Fruit fly (Drosophila melanogaster) S2 (cell line): ENCODE results near the gene CG13675.

ENCODE experiments used
- CG8478 ChIP-seq: fragments of >200 bp; optimal IDR thresholded peaks from 2 replicates; lab custom pipeline; 2018
- CTCF ChIP-seq, 2 experiments: fragments of >200 bp; optimal IDR thresholded peaks; 2 replicates each; lab custom pipeline; 2018

CG13675 gene

DNA sequence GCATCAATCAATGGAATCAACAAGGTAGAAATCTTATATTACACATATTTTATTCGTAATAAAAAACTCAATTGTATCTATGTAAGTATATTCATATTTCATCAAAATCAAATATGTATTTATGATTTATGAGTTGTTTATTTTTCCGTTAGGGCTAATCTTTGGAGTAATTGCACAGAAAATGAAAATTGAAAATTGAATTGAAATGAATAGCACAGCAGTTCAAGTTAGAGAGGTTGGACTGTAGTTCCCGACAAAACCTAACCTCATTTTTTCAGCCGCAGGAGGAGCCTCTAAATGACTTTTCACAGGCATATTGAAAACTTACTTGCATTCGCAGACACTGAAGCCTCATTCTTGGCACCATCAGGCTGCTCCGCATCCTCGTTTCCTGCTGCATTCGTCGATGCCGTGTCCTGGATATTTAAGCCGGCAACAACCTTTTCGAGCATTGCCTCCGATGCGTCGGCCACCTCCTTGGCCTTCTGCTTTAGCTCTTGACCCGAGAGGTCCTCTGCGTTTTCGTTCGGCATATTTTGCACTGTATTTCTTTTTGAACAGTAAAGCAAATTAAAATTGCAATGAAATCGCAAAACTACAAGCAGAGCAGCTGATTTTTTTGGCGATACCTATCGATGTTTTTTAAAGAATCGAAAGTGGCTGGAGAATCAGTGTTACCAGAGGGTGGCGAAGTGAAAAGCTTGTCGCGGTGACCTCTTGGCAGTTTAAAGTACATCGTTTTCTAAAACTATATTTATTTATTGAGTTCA lies 12.7 kb upstream of the CG13675 start, which contains the start of gene Nmt:
TSS of gene Nmt (minus strand) at position 635 of the 770 bp plus-strand sequence.
- no peak for TF ChIP-seq CG8478
- no peak for TF ChIP-seq CTCF (optimal IDR thresholded peaks at IDR 0.05; lab: Kevin White, UChicago)

DNA sequence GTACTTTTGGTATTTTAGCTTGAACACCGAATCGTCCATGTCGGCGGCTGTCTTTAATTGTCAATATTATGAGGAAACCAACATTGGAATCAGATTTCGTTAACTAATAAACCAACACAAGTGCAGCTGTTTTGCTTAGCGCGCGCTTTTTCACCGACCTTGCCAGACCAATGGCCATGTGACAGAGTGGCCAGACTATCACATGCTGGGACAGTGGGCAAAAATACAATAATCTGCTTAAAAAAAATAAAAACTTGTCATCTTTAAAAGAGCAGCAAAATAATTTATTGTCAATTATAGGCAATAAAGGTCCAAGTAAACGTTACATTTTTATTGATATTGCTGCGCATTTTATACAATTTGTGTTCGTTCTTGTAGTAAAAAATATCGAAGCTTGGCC lies 10.5 kb upstream of the CG13675 start, which contains the start of gene RecQ4:
TSS of gene RecQ4 (minus strand) at position 161 of the 400 bp plus-strand sequence.
- TF ChIP-seq CTCF (optimal IDR thresholded peaks at IDR 0.05; lab: Kevin White, UChicago), result no peak
- no peak for TF ChIP-seq CG8478

DNA sequence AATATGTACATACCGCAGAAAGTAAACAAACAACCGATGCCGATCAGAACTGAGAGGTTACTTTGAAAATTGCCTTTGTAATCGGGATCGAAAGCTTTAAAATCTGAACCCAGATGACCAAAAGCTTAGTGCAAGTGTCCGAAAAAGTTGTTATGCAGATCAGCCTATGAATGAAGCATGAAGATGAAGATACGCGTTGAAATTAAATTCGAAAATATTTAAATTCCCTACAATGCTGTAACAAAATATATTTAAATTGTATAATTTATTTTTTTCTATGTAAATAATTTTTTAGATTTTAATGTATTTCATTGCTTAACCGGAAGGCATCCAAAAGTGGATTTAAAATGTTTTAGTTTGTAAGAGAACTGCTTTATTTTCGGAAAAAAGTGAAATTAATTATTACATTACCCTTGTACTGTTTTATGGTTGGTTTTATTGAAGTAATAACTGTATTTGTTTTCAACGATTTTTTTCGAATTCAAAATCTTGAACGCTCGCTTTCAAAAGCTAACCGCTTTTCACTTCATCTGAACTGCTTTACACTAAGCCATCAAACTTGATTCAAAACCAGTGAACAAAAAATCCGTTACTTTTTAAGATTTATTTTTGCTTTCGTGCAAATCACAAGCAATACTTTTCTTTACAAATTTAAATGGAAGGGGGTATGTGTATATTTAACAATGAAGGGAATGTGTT lies 5.4 kb downstream of the CG13675 start, which contains the start of gene CG43886:
TSS of gene CG43886 (minus strand) at position 51 of the 699 bp plus-strand sequence.
- TF ChIP-seq CG8478 (no peak), CTCF (optimal IDR thresholded peaks at IDR 0.05; lab: Kevin White, UChicago) (no peak)

DNA sequence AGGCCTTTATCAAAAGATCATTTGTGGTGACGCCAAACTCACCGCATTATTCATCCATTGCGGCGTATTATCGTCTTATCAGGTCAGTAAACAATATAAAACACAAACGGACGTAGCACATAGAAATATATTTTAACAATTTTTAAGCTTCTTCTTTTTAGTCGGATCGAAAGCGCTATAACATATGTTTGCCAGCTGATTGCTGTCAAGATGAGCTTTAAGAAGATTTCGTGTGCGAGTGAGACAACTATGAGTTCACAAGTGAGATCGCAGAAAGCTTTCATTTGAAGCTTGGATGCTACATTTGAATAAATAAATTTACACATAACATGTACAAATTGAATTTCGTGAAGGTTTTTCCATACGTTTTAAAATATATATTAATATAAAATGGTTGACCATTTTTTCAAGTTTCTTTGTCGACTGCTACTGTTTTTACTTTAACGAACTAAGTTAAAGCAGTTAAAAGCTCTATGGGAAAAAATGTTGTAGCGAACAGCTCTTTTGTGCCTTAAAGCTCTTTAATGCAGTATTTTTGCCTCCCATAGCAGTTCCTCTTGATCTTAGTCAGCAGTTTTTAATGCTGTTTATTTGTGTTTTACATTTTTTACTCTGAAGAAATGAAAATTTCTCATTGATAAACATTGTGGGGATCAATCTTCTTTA lies 6.5 kb downstream of the CG13675 start, which contains the start of gene CG42445:
TSS of gene CG42445 (minus strand) at position 186 of the 666 bp plus-strand sequence.
- no peak for TF ChIP-seq CTCF (optimal IDR thresholded peaks at IDR 0.05; lab: Kevin White, UChicago)

DNA sequence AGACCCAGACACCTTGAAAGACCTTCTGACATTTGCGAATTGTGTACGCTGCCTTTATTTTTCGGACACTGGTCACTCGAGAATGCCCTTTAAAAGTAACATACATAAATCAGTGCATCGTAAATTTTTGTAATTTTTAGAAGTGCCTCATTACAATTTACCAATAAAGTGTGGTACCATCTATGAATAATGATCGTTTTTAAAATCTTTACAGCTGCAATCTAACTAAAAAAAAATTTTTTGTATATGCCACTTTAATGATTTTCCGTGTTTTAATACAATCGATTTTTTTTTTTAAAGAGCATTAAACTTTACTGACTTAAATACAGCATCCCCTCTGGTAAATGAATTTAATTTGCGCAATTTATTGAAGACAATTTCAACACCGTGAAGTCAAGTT lies 8.2 kb downstream of the CG13675 start:
- TF ChIP-seq CTCF (optimal IDR thresholded peaks at IDR 0.05; lab: Kevin White, UChicago), result no peak
- TF ChIP-seq CG8478, result no peak

DNA sequence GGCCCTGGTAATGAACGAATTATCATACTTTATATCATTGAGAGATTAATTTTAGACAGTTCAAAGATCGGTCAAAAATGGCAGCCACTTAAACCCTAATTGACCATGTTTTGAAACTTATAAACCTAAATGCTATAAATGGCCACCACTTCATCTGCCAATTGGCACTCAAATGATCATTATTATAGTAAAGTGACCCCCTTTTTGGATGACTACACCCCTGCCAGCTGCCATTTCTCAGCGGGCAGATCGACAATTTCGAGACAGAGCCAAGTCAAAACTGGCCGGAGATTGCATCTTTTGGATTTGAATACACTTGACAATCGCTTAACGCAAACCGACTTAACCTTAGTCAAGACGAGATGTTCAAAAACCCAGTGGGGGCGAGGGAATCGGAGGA lies 9.1 kb downstream of the CG13675 start:
- no peak for TF ChIP-seq CTCF (optimal IDR thresholded peaks at IDR 0.05; lab: Kevin White, UChicago)
- no peak for TF ChIP-seq CG8478

DNA sequence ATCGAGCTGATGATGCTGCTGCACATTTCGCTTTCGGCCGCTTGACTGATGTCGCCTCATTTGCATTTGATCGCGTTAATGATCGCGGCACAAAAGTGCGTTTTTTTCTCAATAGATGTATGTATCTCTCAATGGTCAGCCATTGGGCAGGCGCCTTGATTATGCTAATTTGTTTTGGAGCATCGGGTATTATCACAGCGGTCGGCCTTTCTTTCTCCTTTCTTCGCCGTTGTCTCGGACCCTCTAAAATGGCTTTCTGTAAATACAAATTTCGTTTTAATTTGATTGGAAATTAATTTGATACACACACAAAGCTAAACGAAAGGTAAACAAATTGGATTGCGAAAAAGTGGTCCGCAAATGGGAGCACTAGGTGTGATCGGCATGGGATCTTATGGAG lies 10.0 kb downstream of the CG13675 start:
- TF ChIP-seq CTCF (optimal IDR thresholded peaks at IDR 0.05; lab: Kevin White, UChicago), result no peak
- no peak for TF ChIP-seq CG8478

DNA sequence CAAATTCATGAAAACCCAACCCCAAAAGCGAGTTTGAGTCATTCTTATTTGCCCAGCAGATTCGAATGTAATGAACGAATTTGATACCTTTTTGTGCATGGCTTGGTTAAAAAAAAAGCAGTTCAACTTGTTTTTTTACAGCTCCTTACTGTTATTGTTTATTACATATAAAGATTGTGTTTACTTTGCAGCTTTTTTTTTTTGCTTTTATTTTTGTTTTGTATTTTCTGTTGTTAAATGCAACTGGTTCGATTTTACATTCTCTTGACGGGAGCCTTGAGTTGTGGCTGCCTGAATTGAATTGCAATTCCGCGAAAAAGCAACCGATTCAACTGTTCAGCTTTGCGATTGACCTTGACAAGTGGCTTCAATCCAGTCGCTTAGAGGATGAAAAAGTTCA lies 10.8 kb downstream of the CG13675 start:
- no peak for TF ChIP-seq CTCF (optimal IDR thresholded peaks at IDR 0.05; lab: Kevin White, UChicago)
- no peak for TF ChIP-seq CG8478

DNA sequence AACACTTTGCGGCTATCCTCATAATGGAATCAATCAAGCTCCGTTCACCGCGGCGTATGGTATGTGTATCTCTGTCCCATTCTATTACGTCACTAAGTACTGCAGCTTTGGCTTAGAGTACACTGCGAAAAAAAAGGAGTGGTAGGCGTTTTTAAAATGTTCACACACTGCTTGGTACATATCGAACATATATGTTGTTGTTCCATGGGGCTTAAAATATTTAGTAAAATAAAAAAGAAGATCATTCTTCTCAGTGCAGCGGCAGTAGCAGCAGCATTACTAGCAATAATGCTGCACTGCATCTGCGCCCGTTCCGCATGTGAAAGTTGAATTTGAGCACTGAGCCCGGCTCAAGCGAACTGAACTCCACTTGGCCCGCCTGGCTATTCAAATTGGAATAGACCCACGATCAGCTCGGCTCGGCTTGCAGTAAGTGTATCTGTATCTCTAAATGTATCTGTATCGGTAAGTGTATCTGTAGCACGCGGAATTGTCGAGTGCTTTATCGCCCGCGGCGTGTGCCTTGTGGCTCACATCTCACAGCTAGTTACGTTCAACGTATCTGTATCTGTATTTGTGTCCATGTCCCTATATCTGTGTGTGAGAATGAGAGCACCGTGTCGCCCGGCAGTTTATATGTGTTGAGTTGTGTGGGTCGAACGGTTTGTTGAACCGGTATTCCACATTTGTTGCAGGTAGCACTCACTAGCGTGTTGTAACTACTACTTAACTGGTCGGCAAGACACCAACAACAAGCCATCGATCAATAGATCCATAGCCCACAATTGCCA lies 11.9 kb downstream of the CG13675 start:
- no peak for TF ChIP-seq CTCF (optimal IDR thresholded peaks at IDR 0.05; lab: Kevin White, UChicago)
- no peak for TF ChIP-seq CG8478

DNA sequence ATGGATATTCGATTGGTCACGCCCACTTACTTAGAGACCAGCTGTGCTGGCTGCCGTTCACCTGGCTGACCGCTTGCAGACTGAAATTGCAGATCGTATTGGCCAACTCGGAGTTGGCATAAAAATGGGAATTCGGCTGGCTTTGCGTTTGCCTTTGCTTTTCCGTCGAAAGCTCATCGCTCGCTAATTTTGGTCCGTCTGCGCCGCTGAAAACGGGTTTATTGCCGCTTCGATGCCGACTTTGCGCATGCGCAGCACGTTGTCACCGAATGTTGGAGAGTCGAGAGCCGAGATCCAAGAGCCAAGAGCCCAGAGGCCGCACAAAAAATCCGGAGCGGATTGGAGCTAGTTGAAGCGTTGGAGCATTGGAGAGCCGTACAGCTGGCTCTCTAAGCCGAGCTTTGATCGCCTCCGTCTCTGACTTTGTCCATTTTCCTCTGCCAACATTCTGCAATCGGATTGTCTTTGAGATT lies 13.6 kb downstream of the CG13675 start, which contains the start of gene CG13676:
TSS of gene CG13676 (minus strand) at position 87 of the 473 bp plus-strand sequence.
- TF ChIP-seq CTCF (optimal IDR thresholded peaks at IDR 0.05; lab: Kevin White, UChicago), result no peak
- TF ChIP-seq CG8478, result no peak

DNA sequence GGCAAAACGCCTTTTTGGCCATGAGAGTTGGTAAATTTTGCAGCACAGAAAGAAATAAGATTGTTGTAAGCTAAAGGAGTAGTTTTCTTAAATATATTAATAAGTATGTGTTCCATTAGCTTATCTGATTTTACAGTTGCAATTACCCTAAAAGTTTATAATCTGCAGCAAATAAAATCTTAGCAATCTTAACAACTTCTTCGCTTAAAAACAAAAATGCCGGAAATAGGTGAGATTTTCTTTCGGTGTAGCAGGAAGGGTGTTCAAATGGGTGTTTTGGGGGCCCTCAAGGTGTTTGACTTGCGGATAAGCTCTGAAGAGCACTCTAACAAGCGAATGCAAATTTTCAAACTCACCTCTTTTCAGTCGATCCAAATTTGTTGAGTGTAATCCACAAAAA lies 14.5 kb downstream of the CG13675 start:
- TF ChIP-seq CG8478, result no peak
- TF ChIP-seq CTCF (optimal IDR thresholded peaks at IDR 0.05; lab: Kevin White, UChicago), result no peak

DNA sequence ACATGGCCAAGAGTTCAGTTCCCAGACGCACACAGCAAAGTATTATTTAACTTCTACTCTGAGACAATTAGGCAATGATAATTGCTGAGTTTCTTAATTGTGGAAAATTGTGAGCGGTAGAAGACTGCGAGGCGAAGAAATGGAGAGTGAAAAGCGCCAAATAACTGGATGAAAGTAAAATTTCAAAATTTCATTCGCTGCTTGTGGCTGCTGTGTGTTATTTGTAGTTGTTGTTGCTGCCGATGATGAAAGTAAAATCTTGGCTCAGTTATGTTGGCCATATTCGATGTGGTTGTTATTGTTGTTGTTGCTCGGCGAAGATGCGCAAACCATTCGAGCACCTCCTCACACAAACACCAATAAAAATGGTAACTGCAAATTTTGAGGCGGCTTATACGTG lies 15.0 kb downstream of the CG13675 start:
- TF ChIP-seq CTCF (optimal IDR thresholded peaks at IDR 0.05; lab: Kevin White, UChicago) (no peak), CG8478 (no peak)

DNA sequence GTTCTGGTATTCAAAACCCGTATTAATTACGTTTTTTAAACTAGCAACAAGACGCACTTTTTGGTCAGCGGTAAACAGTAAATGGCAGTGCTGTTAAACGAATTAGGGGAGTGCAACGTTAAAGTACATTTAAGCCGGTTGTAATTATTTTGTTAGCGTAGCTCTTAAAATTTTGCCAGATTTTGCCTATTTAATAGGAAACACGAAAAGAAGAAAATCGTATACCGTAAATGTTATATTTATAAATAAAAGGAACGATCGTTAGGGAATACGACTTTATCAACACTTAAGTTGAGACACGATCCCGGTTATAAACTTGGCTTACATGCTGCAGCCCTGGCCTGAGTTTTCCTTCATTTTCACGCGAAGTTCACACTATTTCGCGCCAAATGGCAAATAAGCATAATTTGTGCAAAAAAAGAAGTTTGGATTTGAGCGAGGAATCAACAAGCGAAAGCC lies 27.8 kb downstream of the CG13675 start, which contains the start of the genes Setx and mus301:
TSS of gene Setx (minus strand) at position 51 of the 459 bp plus-strand sequence.
TSS of gene mus301 (plus strand) at position 361 of the 459 bp plus-strand sequence.
- TF ChIP-seq CTCF (optimal IDR thresholded peaks at IDR 0.05; lab: Kevin White, UChicago) (peak in 1 of 2 experiments; percentile 24), CG8478 (no peak)

DNA sequence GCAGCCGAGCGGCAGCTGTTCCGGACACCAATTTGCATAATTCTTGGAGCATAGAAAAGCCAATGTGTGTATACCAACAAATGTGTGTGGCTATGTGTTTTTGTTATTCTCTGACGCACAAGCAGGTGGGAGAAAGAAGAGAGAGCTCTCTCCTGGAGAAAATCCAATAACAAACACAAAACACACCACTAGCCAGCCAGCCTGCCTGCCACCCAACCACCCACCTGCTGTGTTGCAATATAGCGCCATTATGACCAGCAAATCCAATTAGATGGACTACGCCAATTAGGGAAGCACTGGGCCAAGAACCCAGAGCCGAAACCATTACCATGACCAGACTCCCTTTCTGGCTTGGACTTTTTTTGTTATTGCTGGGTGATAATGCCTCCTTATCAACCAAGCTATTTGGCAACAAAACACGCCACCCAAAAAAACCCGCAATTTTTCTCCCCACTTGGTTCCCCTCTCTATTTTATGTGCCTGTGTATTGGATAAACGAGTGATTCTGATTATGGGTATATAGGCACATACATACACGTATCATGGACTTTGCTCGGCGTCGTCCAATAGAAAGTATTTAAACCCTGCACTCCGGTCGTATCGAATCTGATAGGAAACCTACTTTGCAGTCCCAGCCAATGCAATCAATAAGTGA lies 36.8 kb downstream of the CG13675 start:
- TF ChIP-seq CTCF (optimal IDR thresholded peaks at IDR 0.05; lab: Kevin White, UChicago), result no peak
- no peak for TF ChIP-seq CG8478
